Fruit fly (Drosophila melanogaster): ENCODE measurements around the gene Trx2.

Trx2 gene

dm6 chr2L:9569588-9570434 is 43.2 kb upstream of the Trx2 start:
- TF ChIP-seq HLH106 (tag; optimal IDR thresholded peaks at IDR 0.05) (peak; percentile 94), Myc (optimal IDR thresholded peaks at IDR 0.05) (no peak), GATAd (GFP tag; optimal IDR thresholded peaks at IDR 0.05) (no peak), Hr83 (GFP tag; optimal IDR thresholded peaks at IDR 0.05; ENCODE audit: poor library complexity, severe bottlenecking) (no peak), OdsH (GFP tag; optimal IDR thresholded peaks at IDR 0.05) (peak; percentile 95), dmrt93B (GFP tag; optimal IDR thresholded peaks at IDR 0.05) (peak; percentile 91), jim (GFP tag; optimal IDR thresholded peaks at IDR 0.05) (no peak), woc (GFP tag; optimal IDR thresholded peaks at IDR 0.05) (peak; percentile 85), brk (GFP tag; optimal IDR thresholded peaks at IDR 0.05) (no peak), fru (GFP tag; optimal IDR thresholded peaks at IDR 0.05) (peak; percentile 94), ey (GFP tag; optimal IDR thresholded peaks at IDR 0.05) (peak; percentile 87), dsf (GFP tag; optimal IDR thresholded peaks at IDR 0.05; ENCODE audit: borderline replicate concordance) (peak; percentile 63), sage (GFP tag; optimal IDR thresholded peaks at IDR 0.05) (peak; percentile 93), foxo (GFP tag; optimal IDR thresholded peaks at IDR 0.05) (peak; percentile 70 to 90), Mio (GFP tag; optimal IDR thresholded peaks at IDR 0.05) (peak; percentile 61), psq (GFP tag; optimal IDR thresholded peaks at IDR 0.05) (peak; percentile 93), sv (GFP tag; optimal IDR thresholded peaks at IDR 0.05) (peak; percentile 94), Jra (GFP tag; optimal IDR thresholded peaks at IDR 0.05) (peak; percentile 35), Dfd (GFP tag; optimal IDR thresholded peaks at IDR 0.05) (peak; percentile 95), CG32264 (GFP tag; optimal IDR thresholded peaks at IDR 0.05) (peak; percentile 61), Hr78 (GFP tag; optimal IDR thresholded peaks at IDR 0.05) (no peak), Hnf4 (GFP tag; optimal IDR thresholded peaks at IDR 0.05) (peak; percentile 73), h (GFP tag; optimal IDR thresholded peaks at IDR 0.05) (peak; percentile 95), CG9705 (GFP tag; optimal IDR thresholded peaks at IDR 0.05) (peak; percentile 82), tai (GFP tag; optimal IDR thresholded peaks at IDR 0.05) (no peak), CrebA (GFP tag; optimal IDR thresholded peaks at IDR 0.05; ENCODE audit: borderline replicate concordance) (peak; percentile 78), usp (GFP tag; optimal IDR thresholded peaks at IDR 0.05) (no peak), N (GFP tag; optimal IDR thresholded peaks at IDR 0.05) (no peak), dl (GFP tag; optimal IDR thresholded peaks at IDR 0.05; ENCODE audit: insufficient read depth in 1 of 2, partially characterized antibody in 2 of 2) (no peak), pan (optimal IDR thresholded peaks at IDR 0.05) (no peak), Sp1 (GFP tag; optimal IDR thresholded peaks at IDR 0.05) (peak; percentile 95), Vsx2 (GFP tag; optimal IDR thresholded peaks at IDR 0.05; ENCODE audit: partially characterized antibody) (no peak), Rel (GFP tag; optimal IDR thresholded peaks at IDR 0.05) (peak; percentile 88), Rel (tag; optimal IDR thresholded peaks at IDR 0.05) (peak; percentile 55), Dif (GFP tag; optimal IDR thresholded peaks at IDR 0.05; ENCODE audit: partially characterized antibody) (no peak), br (GFP tag; optimal IDR thresholded peaks at IDR 0.05) (peak; percentile 90), lola (GFP tag; optimal IDR thresholded peaks at IDR 0.05) (no peak), rgr (GFP tag; optimal IDR thresholded peaks at IDR 0.05) (peak; percentile 93), Abd-B (GFP tag; optimal IDR thresholded peaks at IDR 0.05) (no peak)

DNA sequence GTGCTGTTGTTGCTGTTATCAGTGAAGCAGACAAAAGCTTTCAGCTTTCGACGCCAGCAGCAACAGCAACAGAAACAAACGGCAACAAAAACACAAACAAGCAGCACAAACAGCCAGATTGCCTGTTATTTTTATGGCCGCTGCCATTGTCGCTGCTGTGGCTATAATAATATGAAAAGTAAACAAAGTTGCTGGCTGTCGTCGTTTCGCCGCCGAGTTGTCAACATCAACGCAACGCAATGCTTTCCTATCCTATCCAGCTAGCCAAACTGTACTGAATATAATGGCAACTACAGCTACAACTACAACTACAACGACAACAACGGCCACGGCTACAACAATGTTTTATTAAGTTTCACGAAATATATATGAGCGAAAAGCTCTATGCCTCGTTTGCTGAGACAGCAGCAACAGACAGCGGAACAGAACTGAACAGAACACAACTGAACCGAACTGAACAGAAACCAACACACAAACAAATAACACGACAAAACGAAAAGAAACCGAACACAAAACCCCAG is 42.2 kb upstream of the Trx2 start:
- TF ChIP-seq CG9705 (GFP tag; optimal IDR thresholded peaks at IDR 0.05) (no peak), dl (GFP tag; optimal IDR thresholded peaks at IDR 0.05; ENCODE audit: insufficient read depth in 1 of 2, partially characterized antibody in 2 of 2) (no peak), Abd-B (GFP tag; optimal IDR thresholded peaks at IDR 0.05) (no peak), psq (GFP tag; optimal IDR thresholded peaks at IDR 0.05) (no peak), Hnf4 (GFP tag; optimal IDR thresholded peaks at IDR 0.05) (peak; percentile 33), lola (GFP tag; optimal IDR thresholded peaks at IDR 0.05) (no peak), Dfd (GFP tag; optimal IDR thresholded peaks at IDR 0.05) (no peak)
